Worm (Caenorhabditis elegans) whole organism, mixed stage, embryonic: ENCODE data around the gene W08E12.9.
"Not testable (repeated sequence)": the region's sequence is repeated elsewhere in the genome, so short reads cannot be mapped to it uniquely, and the experiment has no call there.

Source experiments
- blmp-1 ChIP-seq: fragments of 150-350 bp; optimal IDR thresholded peaks from 2 replicates; lab custom pipeline; 2014; ENCODE audit warnings: missing biosample characterization, missing genetic modification characterization
- ceh-39 ChIP-seq: fragments of 150-350 bp; optimal IDR thresholded peaks from 2 replicates; lab custom pipeline; 2014; ENCODE audit warnings: missing biosample characterization, missing genetic modification characterization
- ceh-43 ChIP-seq: fragments of 200-800 bp; sonication (Bioruptor generic); optimal IDR thresholded peaks from 2 replicates; lab custom pipeline; 2018; ENCODE audit warnings: mild to moderate bottlenecking, missing genetic modification characterization, moderate library complexity, missing compliant biosample characterization
- ceh-83 ChIP-seq: fragments of 200-800 bp; sonication (Bioruptor generic); optimal IDR thresholded peaks from 2 replicates; lab custom pipeline; 2018; ENCODE audit warnings: mild to moderate bottlenecking, missing genetic modification characterization, missing compliant biosample characterization
- ces-1 ChIP-seq: fragments of 150-350 bp; optimal IDR thresholded peaks from 2 replicates; lab custom pipeline; 2014; ENCODE audit warnings: missing biosample characterization, missing genetic modification reagents, missing genetic modification characterization
- cnd-1 ChIP-seq: fragments of 200-800 bp; sonication (Bioruptor generic); optimal IDR thresholded peaks from 2 replicates; lab custom pipeline; 2018; ENCODE audit warnings: mild to moderate bottlenecking, missing genetic modification characterization, missing compliant biosample characterization
- drap-1 ChIP-seq: fragments of 200-800 bp; sonication (Bioruptor generic); optimal IDR thresholded peaks from 3 replicates; lab custom pipeline; 2018; ENCODE audit warnings: mild to moderate bottlenecking, missing genetic modification characterization, missing compliant biosample characterization
- elt-1 ChIP-seq: sonication (generic microtip); optimal IDR thresholded peaks from 2 replicates; lab custom pipeline; 2017; ENCODE audit warnings: missing genetic modification characterization, mild to moderate bottlenecking, missing compliant biosample characterization, antibody characterized with exemption, moderate library complexity, borderline replicate concordance; ENCODE audit not compliant: insufficient read depth
- elt-3 ChIP-seq: fragments of 150-350 bp; optimal IDR thresholded peaks from 2 replicates; lab custom pipeline; 2014; ENCODE audit warnings: missing biosample characterization, missing genetic modification characterization
- flh-1 ChIP-seq: fragments of 200-800 bp; sonication (Bioruptor generic); optimal IDR thresholded peaks from 2 replicates; lab custom pipeline; 2018; ENCODE audit warnings: mild to moderate bottlenecking, missing genetic modification characterization, moderate library complexity, missing compliant biosample characterization
- ham-2 ChIP-seq: fragments of 200-800 bp; sonication (Bioruptor generic); optimal IDR thresholded peaks from 2 replicates; lab custom pipeline; 2018; ENCODE audit warnings: mild to moderate bottlenecking, missing genetic modification characterization, missing compliant biosample characterization
- hlh-1 ChIP-seq: fragments of 150-350 bp; optimal IDR thresholded peaks from 2 replicates; lab custom pipeline; 2014; ENCODE audit warnings: missing biosample characterization, missing genetic modification reagents, missing genetic modification characterization
- lin-13 ChIP-seq: fragments of 150-350 bp; optimal IDR thresholded peaks from 2 replicates; lab custom pipeline; 2014; ENCODE audit warnings: missing biosample characterization, missing genetic modification characterization
- lsy-2 ChIP-seq: fragments of 150-350 bp; optimal IDR thresholded peaks from 2 replicates; lab custom pipeline; 2014; ENCODE audit warnings: missing biosample characterization, missing genetic modification characterization
- mab-5 ChIP-seq: fragments of 150-350 bp; optimal IDR thresholded peaks from 2 replicates; lab custom pipeline; 2014; ENCODE audit warnings: missing biosample characterization, missing genetic modification characterization
- mep-1 ChIP-seq: fragments of 150-350 bp; optimal IDR thresholded peaks from 2 replicates; lab custom pipeline; 2017; ENCODE audit warnings: missing biosample characterization, missing genetic modification reagents, missing genetic modification characterization, inconsistent platforms
- mls-2 ChIP-seq: sonication (generic microtip); optimal IDR thresholded peaks from 2 replicates; lab custom pipeline; 2016; ENCODE audit warnings: mild to moderate bottlenecking, missing genetic modification characterization, moderate library complexity, missing compliant biosample characterization
- nhr-12 ChIP-seq: fragments of 150-350 bp; optimal IDR thresholded peaks from 2 replicates; lab custom pipeline; 2014; ENCODE audit warnings: missing biosample characterization, missing genetic modification characterization
- nhr-2 ChIP-seq: fragments of 150-350 bp; optimal IDR thresholded peaks from 2 replicates; lab custom pipeline; 2014; ENCODE audit warnings: missing biosample characterization, missing genetic modification characterization
- nhr-237 ChIP-seq: fragments of 150-350 bp; optimal IDR thresholded peaks from 2 replicates; lab custom pipeline; 2014; ENCODE audit warnings: missing biosample characterization, missing genetic modification characterization
- nhr-28 ChIP-seq: fragments of 150-350 bp; optimal IDR thresholded peaks from 2 replicates; lab custom pipeline; 2014; ENCODE audit warnings: missing biosample characterization, missing genetic modification characterization
- pha-4 ChIP-seq: fragments of 150-350 bp; optimal IDR thresholded peaks from 2 replicates; lab custom pipeline; 2018; ENCODE audit warnings: missing biosample characterization, missing genetic modification reagents, missing genetic modification characterization
- sem-2 ChIP-seq: fragments of 200-800 bp; sonication (Bioruptor generic); optimal IDR thresholded peaks from 2 replicates; lab custom pipeline; 2018; ENCODE audit warnings: mild to moderate bottlenecking, missing genetic modification characterization, missing compliant biosample characterization
- snpc-4 ChIP-seq: fragments of 150-350 bp; optimal IDR thresholded peaks from 2 replicates; lab custom pipeline; 2014; ENCODE audit warnings: missing biosample characterization, missing genetic modification characterization
- sptf-1 ChIP-seq: sonication (generic microtip); optimal IDR thresholded peaks from 2 replicates; lab custom pipeline; 2017; ENCODE audit warnings: mild to moderate bottlenecking, missing genetic modification characterization, moderate library complexity, missing compliant biosample characterization
- tbx-8 ChIP-seq: fragments of 200-800 bp; sonication (Bioruptor generic); optimal IDR thresholded peaks from 2 replicates; lab custom pipeline; 2018; ENCODE audit warnings: mild to moderate bottlenecking, missing genetic modification characterization, moderate library complexity, missing compliant biosample characterization
- unc-120 ChIP-seq: sonication (generic microtip); optimal IDR thresholded peaks from 2 replicates; lab custom pipeline; 2017; ENCODE audit warnings: missing genetic modification characterization, missing compliant biosample characterization; ENCODE audit not compliant: poor library complexity, severe bottlenecking
- ztf-11 ChIP-seq: fragments of 150-350 bp; optimal IDR thresholded peaks from 2 replicates; lab custom pipeline; 2014; ENCODE audit warnings: missing biosample characterization, missing genetic modification characterization

Gene W08E12.9

ce11 chrIV:3310662-3311219 is 3.4 kb upstream of the W08E12.9 start:
- no peak for TF ChIP-seq ztf-11 (tag; lab: Kevin White, UChicago)
- no peak for TF ChIP-seq cnd-1 (tag; lab: Kevin White, UChicago)
- no peak for TF ChIP-seq lin-13
- no peak for TF ChIP-seq elt-1 (tag; lab: Kevin White, UChicago)
- no peak for TF ChIP-seq drap-1 (GFP tag; lab: Kevin White, UChicago)
- no peak for TF ChIP-seq ces-1 (GFP tag; lab: Kevin White, UChicago)

ce11 chrIV:3308885-3309284 is 1.5 kb upstream of the W08E12.9 start:
- no peak for TF ChIP-seq sptf-1 (tag; lab: Kevin White, UChicago)
- TF ChIP-seq mls-2 (tag; lab: Kevin White, UChicago), result no peak
- no peak for TF ChIP-seq nhr-28
- no peak for TF ChIP-seq mep-1 (tag; lab: Kevin White, UChicago)
- TF ChIP-seq nhr-237, result no peak
- TF ChIP-seq unc-120 (tag; lab: Kevin White, UChicago), result no peak
- no peak for TF ChIP-seq drap-1 (GFP tag; lab: Kevin White, UChicago)
- TF ChIP-seq nhr-2 (tag; lab: Kevin White, UChicago), result no peak
- TF ChIP-seq ceh-39 (tag; lab: Kevin White, UChicago), result no peak
- TF ChIP-seq lsy-2 (tag; lab: Kevin White, UChicago), result no peak
- no peak for TF ChIP-seq flh-1 (GFP tag; lab: Kevin White, UChicago)
- TF ChIP-seq hlh-1 (tag; lab: Kevin White, UChicago), result no peak
- TF ChIP-seq elt-3 (tag; lab: Kevin White, UChicago), result no peak
- no peak for TF ChIP-seq nhr-12
- TF ChIP-seq, all 35 proteins: peak for 0

ce11 chrIV:3305575-3305974 is 1.8 kb downstream of the W08E12.9 start, which contains the start of gene W08E12.2:
Gene W08E12.2 (plus strand): TSS chrIV:3305875.
- TF ChIP-seq ceh-43, result no peak
- TF ChIP-seq hlh-1 (tag; lab: Kevin White, UChicago), result no peak
- no peak for TF ChIP-seq unc-120 (tag; lab: Kevin White, UChicago)
- TF ChIP-seq sem-2 (GFP tag; lab: Kevin White, UChicago), result no peak
- TF ChIP-seq mab-5, result no peak
- no peak for TF ChIP-seq sptf-1 (tag; lab: Kevin White, UChicago)
- TF ChIP-seq ceh-83 (GFP tag; lab: Kevin White, UChicago), result no peak
- TF ChIP-seq mls-2 (tag; lab: Kevin White, UChicago), result no peak
- TF ChIP-seq blmp-1 (tag; lab: Kevin White, UChicago), result no peak
- TF ChIP-seq lin-13, result no peak
- TF ChIP-seq lsy-2 (tag; lab: Kevin White, UChicago), result no peak
- TF ChIP-seq snpc-4, result no peak
- TF ChIP-seq nhr-28, result no peak
- no peak for TF ChIP-seq ham-2
- TF ChIP-seq elt-1 (tag; lab: Kevin White, UChicago), result no peak
- TF ChIP-seq, all 35 proteins: peak for 0

- TF ChIP-seq mab-5; pha-4; blmp-1 (tag; lab: Kevin White, UChicago): not testable (repeated sequence)
Measured at ce11 chrIV:3303690-3304089, 3.7 kb downstream of the W08E12.9 start, which contains the start of gene idpp-12. Gene idpp-12 (plus strand): TSS chrIV:3303990.

ce11 chrIV:3302058-3302457 is 5.3 kb downstream of the W08E12.9 start, which contains the start of gene W08E12.4:
Gene W08E12.4 (plus strand): TSS chrIV:3302358.
- TF ChIP-seq mls-2 (tag; lab: Kevin White, UChicago); elt-1 (tag; lab: Kevin White, UChicago); tbx-8 (GFP tag; lab: Kevin White, UChicago): not testable (repeated sequence)

ce11 chrIV:3300492-3300891 is 6.9 kb downstream of the W08E12.9 start, which contains the start of gene W08E12.5:
Gene W08E12.5 (plus strand): TSS chrIV:3300792.
- TF ChIP-seq nhr-12 (no peak), nhr-28 (no peak)
